Worm (Caenorhabditis elegans) whole organism, L1 larva: Measurements from ENCODE around the gene rpb-4.

ENCODE experiments used
- C04F5.9 ChIP-seq: sonication (generic microtip); optimal IDR thresholded peaks from 2 replicates; lab custom pipeline; 2016; ENCODE audit warnings: missing genetic modification characterization, missing compliant biosample characterization
- C16A3.4 ChIP-seq: fragments of 150-350 bp; optimal IDR thresholded peaks from 2 replicates; lab custom pipeline; 2014; ENCODE audit warnings: missing biosample characterization, missing genetic modification characterization
- C34B4.2 ChIP-seq: sonication (generic microtip); optimal IDR thresholded peaks from 2 replicates; lab custom pipeline; 2017; ENCODE audit warnings: mild to moderate bottlenecking, missing genetic modification characterization, missing compliant biosample characterization
- F16B12.6 ChIP-seq: fragments of 150-350 bp; optimal IDR thresholded peaks from 2 replicates; lab custom pipeline; 2014; ENCODE audit warnings: missing biosample characterization, missing genetic modification characterization
- Y116A8C.19 ChIP-seq: sonication (generic microtip); optimal IDR thresholded peaks from 2 replicates; lab custom pipeline; 2016; ENCODE audit warnings: missing compliant biosample characterization, missing genetic modification characterization, borderline replicate concordance
- aly-2 ChIP-seq: fragments of 150-350 bp; optimal IDR thresholded peaks from 2 replicates; lab custom pipeline; 2014; ENCODE audit warnings: missing biosample characterization, missing genetic modification characterization
- ceh-82 ChIP-seq, 3 experiments: fragments of 150-350 bp in 1 of 3; sonication (generic microtip) in 2 of 3; optimal IDR thresholded peaks; 2 replicates each; lab custom pipeline; 2014 to 2017; ENCODE audit warnings: missing biosample characterization in 3 of 3, missing genetic modification characterization in 3 of 3
- ceh-90 ChIP-seq: sonication (generic microtip); optimal IDR thresholded peaks from 2 replicates; lab custom pipeline; 2016; ENCODE audit warnings: missing genetic modification characterization, missing compliant biosample characterization
- dpl-1 ChIP-seq, 3 experiments: fragments of 150-350 bp in 2 of 3; sonication (generic microtip) in 1 of 3; optimal IDR thresholded peaks; 2 replicates each; lab custom pipeline; 2014 to 2017; ENCODE audit warnings: missing biosample characterization in 3 of 3, missing genetic modification characterization in 3 of 3, missing genetic modification reagents in 3 of 3
- dsc-1 ChIP-seq: sonication (generic microtip); optimal IDR thresholded peaks from 2 replicates; lab custom pipeline; 2016; ENCODE audit warnings: mild to moderate bottlenecking, missing genetic modification characterization, missing compliant biosample characterization
- efl-1 ChIP-seq, 4 experiments: fragments of 150-350 bp; optimal IDR thresholded peaks in 3 of 4; peaks in 1 of 4; 1 replicate in 1 of 4; 2 replicates in 3 of 4; lab custom pipeline; 2014; ENCODE audit warnings: missing biosample characterization in 2 of 4, missing genetic modification characterization in 2 of 4, missing genetic modification reagents in 2 of 4
- efl-3 ChIP-seq: fragments of 200-800 bp; sonication (Bioruptor generic); optimal IDR thresholded peaks from 2 replicates; lab custom pipeline; 2018; ENCODE audit warnings: mild to moderate bottlenecking, missing genetic modification characterization, missing compliant biosample characterization
- egl-13 ChIP-seq: sonication (generic microtip); optimal IDR thresholded peaks from 2 replicates; lab custom pipeline; 2016; ENCODE audit warnings: missing genotype, missing genetic modification reagents, missing genetic modification characterization, missing compliant biosample characterization
- elt-2 ChIP-seq: sonication (generic microtip); optimal IDR thresholded peaks from 2 replicates; lab custom pipeline; 2016; ENCODE audit warnings: missing genetic modification characterization, mild to moderate bottlenecking, inconsistent platforms, missing compliant biosample characterization, missing genetic modification reagents
- elt-3 ChIP-seq, 6 experiments: fragments of 150-350 bp in 1 of 6; sonication (generic microtip); optimal IDR thresholded peaks; 2 replicates each; lab custom pipeline; 2017 to 2018; ENCODE audit warnings: missing biosample characterization in 6 of 6, missing genetic modification characterization in 6 of 6, inconsistent platforms in 1 of 6
- ets-5 ChIP-seq: fragments of 200-800 bp; sonication (Bioruptor generic); IDR thresholded peaks from 2 replicates; pipeline ENCODE4 v1.3.6; 2022; ENCODE audit warnings: missing genetic modification characterization, missing compliant biosample characterization
- fkh-8 ChIP-seq: sonication (generic microtip); optimal IDR thresholded peaks from 2 replicates; lab custom pipeline; 2016; ENCODE audit warnings: mild to moderate bottlenecking, missing genetic modification characterization, missing compliant biosample characterization
- fos-1 ChIP-seq: fragments of 150-350 bp; optimal IDR thresholded peaks from 2 replicates; lab custom pipeline; 2014; ENCODE audit warnings: missing biosample characterization, missing genetic modification characterization
- hlh-4 ChIP-seq: sonication (generic microtip); optimal IDR thresholded peaks from 2 replicates; lab custom pipeline; 2016; ENCODE audit warnings: mild to moderate bottlenecking, missing genetic modification characterization, missing compliant biosample characterization
- hpl-2 ChIP-seq: fragments of 150-350 bp; optimal IDR thresholded peaks from 2 replicates; lab custom pipeline; 2014; ENCODE audit warnings: missing biosample characterization, missing genetic modification reagents, missing genetic modification characterization
- irx-1 ChIP-seq: sonication (generic microtip); optimal IDR thresholded peaks from 2 replicates; lab custom pipeline; 2016; ENCODE audit warnings: missing genetic modification characterization, missing compliant biosample characterization
- isw-1 ChIP-seq: fragments of 200-800 bp; sonication (Bioruptor generic); IDR thresholded peaks from 2 replicates; pipeline ENCODE4 v1.3.6; 2022; ENCODE audit warnings: missing genetic modification characterization, missing compliant biosample characterization
- jun-1 ChIP-seq: fragments of 150-350 bp; optimal IDR thresholded peaks from 2 replicates; lab custom pipeline; 2014; ENCODE audit warnings: missing biosample characterization, missing genetic modification reagents, missing genetic modification characterization
- lin-13 ChIP-seq: fragments of 150-350 bp; optimal IDR thresholded peaks from 2 replicates; lab custom pipeline; 2014; ENCODE audit warnings: missing biosample characterization, missing genetic modification reagents, missing genetic modification characterization
- lin-14 ChIP-seq: fragments of 200-800 bp; sonication (Bioruptor generic); optimal IDR thresholded peaks from 2 replicates; lab custom pipeline; 2018; ENCODE audit warnings: mild to moderate bottlenecking, missing genetic modification characterization, moderate library complexity, missing compliant biosample characterization
- lin-15B ChIP-seq: fragments of 150-350 bp; sonication (generic microtip); optimal IDR thresholded peaks from 3 replicates; lab custom pipeline; 2014; ENCODE audit warnings: missing biosample characterization, missing genetic modification characterization
- lin-39 ChIP-seq: fragments of 150-350 bp; optimal IDR thresholded peaks from 2 replicates; lab custom pipeline; 2014; ENCODE audit warnings: missing biosample characterization, missing genetic modification reagents, missing genetic modification characterization
- lsy-2 ChIP-seq, 2 experiments: fragments of 150-350 bp; optimal IDR thresholded peaks; 2 replicates each; lab custom pipeline; 2014; ENCODE audit warnings: missing biosample characterization in 2 of 2, missing genetic modification characterization in 2 of 2
- mab-9 ChIP-seq: fragments of 200-800 bp; sonication (Bioruptor generic); IDR thresholded peaks from 2 replicates; pipeline ENCODE4 v1.3.6; 2022; ENCODE audit warnings: missing genetic modification reagents, missing genetic modification characterization, missing compliant biosample characterization
- mdl-1 ChIP-seq, 2 experiments: fragments of 150-350 bp; optimal IDR thresholded peaks; 2 replicates each; lab custom pipeline; 2014 to 2017; ENCODE audit warnings: missing biosample characterization in 2 of 2, missing genetic modification characterization in 2 of 2, inconsistent platforms in 1 of 2
- mef-2 ChIP-seq: fragments of 150-350 bp; optimal IDR thresholded peaks from 2 replicates; lab custom pipeline; 2014; ENCODE audit warnings: missing biosample characterization, missing genetic modification characterization
- mep-1 ChIP-seq: fragments of 150-350 bp; optimal IDR thresholded peaks from 2 replicates; lab custom pipeline; 2014; ENCODE audit warnings: missing biosample characterization, missing genetic modification characterization
- nhr-11 ChIP-seq: fragments of 150-350 bp; optimal IDR thresholded peaks from 2 replicates; lab custom pipeline; 2014; ENCODE audit warnings: missing biosample characterization, missing genetic modification characterization
- nhr-12 ChIP-seq: sonication (generic microtip); optimal IDR thresholded peaks from 2 replicates; lab custom pipeline; 2017; ENCODE audit warnings: missing biosample characterization, missing genetic modification characterization
- nhr-19 ChIP-seq: fragments of 200-800 bp; sonication (Bioruptor generic); conservative IDR thresholded peaks from 2 replicates; pipeline ENCODE4 v1.3.6; 2022; ENCODE audit warnings: missing genetic modification characterization, missing compliant biosample characterization
- nhr-20 ChIP-seq: sonication (generic microtip); optimal IDR thresholded peaks from 2 replicates; lab custom pipeline; 2016; ENCODE audit warnings: mild to moderate bottlenecking, missing genetic modification characterization, missing compliant biosample characterization
- nhr-47 ChIP-seq: sonication (generic microtip); optimal IDR thresholded peaks from 2 replicates; lab custom pipeline; 2016; ENCODE audit warnings: mild to moderate bottlenecking, missing genetic modification characterization, moderate library complexity, missing compliant biosample characterization
- nhr-71 ChIP-seq: sonication (generic microtip); optimal IDR thresholded peaks from 2 replicates; lab custom pipeline; 2016; ENCODE audit warnings: mild to moderate bottlenecking, missing genetic modification characterization, moderate library complexity, missing compliant biosample characterization
- nhr-76 ChIP-seq: sonication (generic microtip); optimal IDR thresholded peaks from 2 replicates; lab custom pipeline; 2017; ENCODE audit warnings: missing biosample characterization, missing genetic modification characterization
- pqm-1 ChIP-seq: sonication (generic microtip); optimal IDR thresholded peaks from 3 replicates; lab custom pipeline; 2017; ENCODE audit warnings: missing biosample characterization, missing genetic modification characterization
- rnt-1 ChIP-seq: sonication (generic microtip); optimal IDR thresholded peaks from 2 replicates; lab custom pipeline; 2016; ENCODE audit warnings: mild to moderate bottlenecking, missing genetic modification characterization, moderate library complexity, missing compliant biosample characterization
- skn-1 ChIP-seq: fragments of 150-350 bp; optimal IDR thresholded peaks from 2 replicates; lab custom pipeline; 2014; ENCODE audit warnings: missing biosample characterization, missing genetic modification characterization
- sox-4 ChIP-seq: sonication (generic microtip); optimal IDR thresholded peaks from 2 replicates; lab custom pipeline; 2016; ENCODE audit warnings: missing genetic modification characterization, missing compliant biosample characterization
- sptf-1 ChIP-seq: fragments of 150-350 bp; optimal IDR thresholded peaks from 2 replicates; lab custom pipeline; 2014; ENCODE audit warnings: missing biosample characterization, missing genetic modification characterization
- swsn-7 ChIP-seq: sonication (generic microtip); optimal IDR thresholded peaks from 2 replicates; lab custom pipeline; 2016; ENCODE audit warnings: missing genetic modification characterization, missing compliant biosample characterization
- tlp-1 ChIP-seq: fragments of 150-350 bp; optimal IDR thresholded peaks from 2 replicates; lab custom pipeline; 2014; ENCODE audit warnings: missing biosample characterization, missing genetic modification characterization
- unc-130 ChIP-seq: fragments of 150-350 bp; optimal IDR thresholded peaks from 2 replicates; lab custom pipeline; 2017; ENCODE audit warnings: missing biosample characterization, missing genetic modification characterization, inconsistent platforms
- unc-30 ChIP-seq: sonication (generic microtip); optimal IDR thresholded peaks from 2 replicates; lab custom pipeline; 2017; ENCODE audit warnings: missing biosample characterization, missing genetic modification characterization
- unc-62 ChIP-seq: fragments of 150-350 bp; optimal IDR thresholded peaks from 2 replicates; lab custom pipeline; 2014; ENCODE audit warnings: missing biosample characterization, missing genetic modification reagents, missing genetic modification characterization
- unc-86 ChIP-seq: sonication (generic microtip); optimal IDR thresholded peaks from 2 replicates; lab custom pipeline; 2016; ENCODE audit warnings: missing genetic modification characterization, missing compliant biosample characterization
- unc-98 ChIP-seq: fragments of 200-800 bp; sonication (Bioruptor generic); IDR thresholded peaks from 2 replicates; pipeline ENCODE4 v1.3.6; 2022; ENCODE audit warnings: missing genetic modification characterization, missing compliant biosample characterization
- zip-4 ChIP-seq: fragments of 200-800 bp; sonication (Bioruptor generic); optimal IDR thresholded peaks from 2 replicates; lab custom pipeline; 2018; ENCODE audit warnings: mild to moderate bottlenecking, missing genetic modification characterization, moderate library complexity, missing compliant biosample characterization
- ztf-4 ChIP-seq: fragments of 150-350 bp; optimal IDR thresholded peaks from 2 replicates; lab custom pipeline; 2014; ENCODE audit warnings: missing biosample characterization, missing genetic modification characterization

rpb-4 gene

DNA sequence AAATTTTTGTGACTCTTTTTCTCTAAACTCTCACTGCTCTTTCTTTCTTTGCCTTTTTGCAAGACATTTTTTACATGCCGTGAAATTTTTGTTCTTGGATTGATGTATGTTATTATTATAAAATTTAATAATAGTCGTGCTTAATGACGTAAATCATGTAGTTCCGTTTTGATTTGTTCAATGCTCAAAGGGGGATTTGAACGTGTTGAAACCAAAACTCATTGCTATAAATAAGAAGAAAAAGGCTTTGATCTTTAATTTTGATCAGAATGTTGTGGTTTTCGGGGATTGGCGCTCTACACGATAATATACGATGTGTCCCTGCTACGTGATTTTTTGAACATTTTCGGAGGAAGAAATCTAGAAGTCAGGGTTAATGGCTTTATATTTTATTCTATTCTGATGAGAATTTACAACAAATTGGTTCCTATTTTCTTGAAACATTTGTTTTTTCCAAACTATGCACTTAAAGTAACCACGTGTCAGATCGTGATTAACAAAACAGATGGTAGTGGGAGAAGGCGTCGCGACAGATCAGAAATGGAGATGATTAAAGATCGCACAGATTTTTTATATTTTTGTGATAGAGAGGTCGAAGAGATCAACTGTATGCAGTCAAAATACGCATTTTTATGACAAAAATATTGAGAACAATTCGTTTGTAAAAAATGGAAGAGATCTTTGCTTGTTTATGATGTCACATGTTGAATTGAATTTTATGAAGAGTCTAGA lies 32.6 kb upstream of the rpb-4 start (continued):
- TF ChIP-seq unc-86 (tag; lab: Kevin White, UChicago), result no peak
- TF ChIP-seq lin-13 (GFP tag; lab: Kevin White, UChicago), result no peak
- no peak for TF ChIP-seq C16A3.4
- TF ChIP-seq tlp-1 (tag; lab: Kevin White, UChicago), result no peak
- TF ChIP-seq nhr-47, result peak; percentile 19
- no peak for TF ChIP-seq mef-2 (tag; lab: Kevin White, UChicago)
- no peak for TF ChIP-seq nhr-76
- TF ChIP-seq skn-1 (tag; lab: Kevin White, UChicago), result no peak
- no peak for TF ChIP-seq isw-1 (GFP tag; lab: Robert Waterston, UW)
- no peak for TF ChIP-seq ztf-4 (tag; lab: Kevin White, UChicago)
- TF ChIP-seq elt-3 (tag; optimal IDR thresholded peaks at IDR 0.05; lab: Kevin White, UChicago), result peak in 1 of 6 experiments; percentile 55
- no peak for TF ChIP-seq efl-1 (optimal IDR thresholded peaks at IDR 0.05; lab: Kevin White, UChicago)
- peak in 1 of 2 experiments; percentile 87 for TF ChIP-seq efl-1 (GFP tag; optimal IDR thresholded peaks at IDR 0.05 in 1 of 2; lab: Kevin White, UChicago)
- no peak for TF ChIP-seq ceh-82 (tag; optimal IDR thresholded peaks at IDR 0.05; lab: Kevin White, UChicago)
- peak; percentile 41 for TF ChIP-seq nhr-20 (tag; lab: Kevin White, UChicago)
- no peak for TF ChIP-seq unc-130
- no peak for TF ChIP-seq zip-4 (GFP tag; lab: Kevin White, UChicago)
- TF ChIP-seq Y116A8C.19 (tag; lab: Kevin White, UChicago), result no peak
- TF ChIP-seq mep-1 (tag; lab: Kevin White, UChicago), result no peak
- TF ChIP-seq F16B12.6 (tag; lab: Kevin White, UChicago), result no peak
- TF ChIP-seq ceh-90 (tag; lab: Kevin White, UChicago), result no peak
- TF ChIP-seq nhr-12 (tag; lab: Kevin White, UChicago), result no peak
- no peak for TF ChIP-seq lin-39 (tag; lab: Kevin White, UChicago)
- TF ChIP-seq fos-1 (tag; lab: Kevin White, UChicago), result no peak
- no peak for TF ChIP-seq irx-1
- TF ChIP-seq aly-2 (tag; lab: Kevin White, UChicago), result no peak
- no peak for TF ChIP-seq sptf-1 (tag; lab: Kevin White, UChicago)
- TF ChIP-seq C04F5.9 (tag; lab: Kevin White, UChicago), result no peak
- no peak for TF ChIP-seq lin-15B (tag; lab: Kevin White, UChicago)
- TF ChIP-seq pqm-1, result no peak
- TF ChIP-seq dsc-1 (tag; lab: Kevin White, UChicago), result peak; percentile 24
- TF ChIP-seq mab-9 (GFP tag; lab: Robert Waterston, UW), result no peak
- TF ChIP-seq C34B4.2 (tag; lab: Kevin White, UChicago), result no peak
- TF ChIP-seq unc-30 (tag; lab: Kevin White, UChicago), result no peak
- TF ChIP-seq unc-98 (GFP tag; lab: Robert Waterston, UW), result no peak
- no peak for TF ChIP-seq lsy-2 (tag; optimal IDR thresholded peaks at IDR 0.05; lab: Kevin White, UChicago)
- TF ChIP-seq dpl-1 (GFP tag; optimal IDR thresholded peaks at IDR 0.05; lab: Kevin White, UChicago), result no peak
- peak in 1 of 2 experiments; percentile 16 for TF ChIP-seq mdl-1 (tag; optimal IDR thresholded peaks at IDR 0.05; lab: Kevin White, UChicago)
- peak; percentile 19 for TF ChIP-seq nhr-71 (tag; lab: Kevin White, UChicago)
- no peak for TF ChIP-seq hlh-4 (tag; lab: Kevin White, UChicago)
- TF ChIP-seq efl-3 (GFP tag; lab: Kevin White, UChicago), result no peak
- no peak for TF ChIP-seq jun-1 (tag; lab: Kevin White, UChicago)
- no peak for TF ChIP-seq hpl-2 (GFP tag; lab: Kevin White, UChicago)
- no peak for TF ChIP-seq rnt-1 (tag; lab: Kevin White, UChicago)
- no peak for TF ChIP-seq nhr-11 (tag; lab: Kevin White, UChicago)
- no peak for TF ChIP-seq swsn-7 (tag; lab: Kevin White, UChicago)
- peak; percentile 57 for TF ChIP-seq fkh-8 (tag; lab: Kevin White, UChicago)
- peak; percentile 19; the same call in 1 of the 2 replicates for TF ChIP-seq nhr-19 (GFP tag; lab: Robert Waterston, UW)
- no peak for TF ChIP-seq ets-5
- TF ChIP-seq sox-4 (tag; lab: Kevin White, UChicago), result no peak
- no peak for TF ChIP-seq lin-14 (GFP tag; lab: Kevin White, UChicago)
- TF ChIP-seq egl-13, result no peak
- no peak for TF ChIP-seq elt-2 (tag; lab: Kevin White, UChicago)
- TF ChIP-seq unc-62, result no peak
